Worm (Caenorhabditis elegans) whole organism, late embryonic: ENCODE results near the gene ced-6.

Experiments
- ceh-48 ChIP-seq: sonication (generic microtip); optimal IDR thresholded peaks from 2 replicates; lab custom pipeline; 2016; ENCODE audit warnings: missing genetic modification characterization, inconsistent platforms, missing compliant biosample characterization
- dmd-4 ChIP-seq: sonication (generic microtip); optimal IDR thresholded peaks from 2 replicates; lab custom pipeline; 2016; ENCODE audit warnings: borderline replicate concordance, missing genetic modification characterization, missing compliant biosample characterization
- hlh-15 ChIP-seq: sonication (generic microtip); optimal IDR thresholded peaks from 2 replicates; lab custom pipeline; 2016; ENCODE audit warnings: missing genetic modification characterization, missing compliant biosample characterization
- mec-3 ChIP-seq: sonication (generic microtip); optimal IDR thresholded peaks from 2 replicates; lab custom pipeline; 2016; ENCODE audit warnings: borderline replicate concordance, missing genetic modification characterization, missing compliant biosample characterization
- pros-1 ChIP-seq: fragments of 150-350 bp; optimal IDR thresholded peaks from 2 replicates; lab custom pipeline; 2014; ENCODE audit warnings: missing biosample characterization, missing genetic modification reagents, missing genetic modification characterization
- unc-55 ChIP-seq: sonication (generic microtip); optimal IDR thresholded peaks from 2 replicates; lab custom pipeline; 2017; ENCODE audit warnings: missing biosample characterization, missing genetic modification reagents, missing genetic modification characterization

ce11 chrIII:5615675-5616074 lies 20.1 kb downstream of the ced-6 start:
- TF ChIP-seq dmd-4 (tag; lab: Kevin White, UChicago): no peak
- no peak for TF ChIP-seq ceh-48 (tag; lab: Kevin White, UChicago)
- no peak for TF ChIP-seq unc-55 (GFP tag; lab: Kevin White, UChicago)
- TF ChIP-seq mec-3: no peak
- TF ChIP-seq hlh-15 (tag; lab: Kevin White, UChicago): no peak
- TF ChIP-seq pros-1 (tag; lab: Kevin White, UChicago): no peak
